Worm (Caenorhabditis elegans) whole organism, early embryonic: Measurements from ENCODE around the gene K12H6.2.

ENCODE experiments used
- ama-1 ChIP-seq: fragments of 150-350 bp; optimal IDR thresholded peaks from 2 replicates; lab custom pipeline; 2014
- flt-1 ChIP-seq: fragments of 200-800 bp; sonication (Bioruptor generic); IDR thresholded peaks from 2 replicates; pipeline ENCODE4 v1.3.6; 2022; ENCODE audit warnings: missing genetic modification characterization, missing compliant biosample characterization
- hmg-4 ChIP-seq: fragments of 200-800 bp; sonication (Bioruptor generic); optimal IDR thresholded peaks from 2 replicates; lab custom pipeline; 2018; ENCODE audit warnings: mild to moderate bottlenecking, missing genetic modification characterization, missing compliant biosample characterization
- tbx-11 ChIP-seq: fragments of 200-800 bp; sonication (Bioruptor generic); IDR thresholded peaks from 2 replicates; pipeline ENCODE4 v1.3.6; 2022; ENCODE audit warnings: missing genetic modification characterization, missing compliant biosample characterization

- no peak for TF ChIP-seq hmg-4 (GFP tag; lab: Kevin White, UChicago)
- no peak for TF ChIP-seq flt-1
- no peak for TF ChIP-seq tbx-11 (GFP tag; lab: Robert Waterston, UW)
- TF ChIP-seq ama-1: no peak
Observed at ce11 chrII:2853767-2854166, 38.4 kb upstream of the K12H6.2 start.
